Worm (Caenorhabditis elegans) whole organism, L1 larva: ENCODE measurements around the gene rpl-33.

Experiments used
- C16A3.4 ChIP-seq: fragments of 150-350 bp; optimal IDR thresholded peaks from 2 replicates; lab custom pipeline; 2014; ENCODE audit warnings: missing biosample characterization, missing genetic modification characterization
- C34B4.2 ChIP-seq: sonication (generic microtip); optimal IDR thresholded peaks from 2 replicates; lab custom pipeline; 2017; ENCODE audit warnings: mild to moderate bottlenecking, missing genetic modification characterization, missing compliant biosample characterization
- Y116A8C.19 ChIP-seq: sonication (generic microtip); optimal IDR thresholded peaks from 2 replicates; lab custom pipeline; 2016; ENCODE audit warnings: missing compliant biosample characterization, missing genetic modification characterization, borderline replicate concordance
- ama-1 ChIP-seq: fragments of 150-350 bp; optimal IDR thresholded peaks from 2 replicates; lab custom pipeline; 2014
- ceh-8 ChIP-seq: fragments of 200-800 bp; sonication (Bioruptor generic); optimal IDR thresholded peaks from 2 replicates; lab custom pipeline; 2018; ENCODE audit warnings: mild to moderate bottlenecking, missing genetic modification characterization, moderate library complexity, missing compliant biosample characterization
- ceh-88 ChIP-seq: fragments of 200-800 bp; sonication (Bioruptor generic); IDR thresholded peaks from 2 replicates; pipeline ENCODE4 v1.3.6; 2022; ENCODE audit warnings: missing genetic modification characterization, missing compliant biosample characterization
- ces-1 ChIP-seq: fragments of 150-350 bp; optimal IDR thresholded peaks from 2 replicates; lab custom pipeline; 2014; ENCODE audit warnings: missing biosample characterization, missing genetic modification reagents, missing genetic modification characterization
- dsc-1 ChIP-seq: sonication (generic microtip); optimal IDR thresholded peaks from 2 replicates; lab custom pipeline; 2016; ENCODE audit warnings: mild to moderate bottlenecking, missing genetic modification characterization, missing compliant biosample characterization
- egl-13 ChIP-seq: sonication (generic microtip); optimal IDR thresholded peaks from 2 replicates; lab custom pipeline; 2016; ENCODE audit warnings: missing genotype, missing genetic modification reagents, missing genetic modification characterization, missing compliant biosample characterization
- egl-27 ChIP-seq, 2 experiments: fragments of 150-350 bp in 1 of 2; sonication (generic microtip); optimal IDR thresholded peaks; 3 replicates each; lab custom pipeline; 2017 to 2018; ENCODE audit warnings: missing biosample characterization in 2 of 2, missing genetic modification characterization in 2 of 2, missing genetic modification reagents in 2 of 2
- elt-3 ChIP-seq, 6 experiments: fragments of 150-350 bp in 1 of 6; sonication (generic microtip); optimal IDR thresholded peaks; 2 replicates each; lab custom pipeline; 2017 to 2018; ENCODE audit warnings: missing biosample characterization in 6 of 6, missing genetic modification characterization in 6 of 6, inconsistent platforms in 1 of 6
- fkh-8 ChIP-seq: sonication (generic microtip); optimal IDR thresholded peaks from 2 replicates; lab custom pipeline; 2016; ENCODE audit warnings: mild to moderate bottlenecking, missing genetic modification characterization, missing compliant biosample characterization
- grh-1 ChIP-seq: fragments of 200-800 bp; sonication (Bioruptor generic); IDR thresholded peaks from 2 replicates; pipeline ENCODE4 v1.3.6; 2022; ENCODE audit warnings: missing genetic modification reagents, missing genetic modification characterization, missing compliant biosample characterization
- hlh-17 ChIP-seq: fragments of 200-800 bp; sonication (Bioruptor generic); optimal IDR thresholded peaks from 2 replicates; lab custom pipeline; 2018; ENCODE audit warnings: missing genetic modification characterization, mild to moderate bottlenecking, missing compliant biosample characterization, moderate library complexity, borderline replicate concordance
- hpl-2 ChIP-seq: fragments of 150-350 bp; optimal IDR thresholded peaks from 2 replicates; lab custom pipeline; 2014; ENCODE audit warnings: missing biosample characterization, missing genetic modification reagents, missing genetic modification characterization
- lin-14 ChIP-seq: fragments of 200-800 bp; sonication (Bioruptor generic); optimal IDR thresholded peaks from 2 replicates; lab custom pipeline; 2018; ENCODE audit warnings: mild to moderate bottlenecking, missing genetic modification characterization, moderate library complexity, missing compliant biosample characterization
- lin-35 ChIP-seq, 2 experiments: fragments of 150-350 bp; optimal IDR thresholded peaks; 2 replicates each; lab custom pipeline; 2014; ENCODE audit warnings: missing biosample characterization in 2 of 2, missing genetic modification characterization in 2 of 2, missing genetic modification reagents in 2 of 2
- lin-39 ChIP-seq: fragments of 150-350 bp; optimal IDR thresholded peaks from 2 replicates; lab custom pipeline; 2014; ENCODE audit warnings: missing biosample characterization, missing genetic modification reagents, missing genetic modification characterization
- mab-9 ChIP-seq: fragments of 200-800 bp; sonication (Bioruptor generic); IDR thresholded peaks from 2 replicates; pipeline ENCODE4 v1.3.6; 2022; ENCODE audit warnings: missing genetic modification reagents, missing genetic modification characterization, missing compliant biosample characterization
- mdl-1 ChIP-seq, 2 experiments: fragments of 150-350 bp; optimal IDR thresholded peaks; 2 replicates each; lab custom pipeline; 2014 to 2017; ENCODE audit warnings: missing biosample characterization in 2 of 2, missing genetic modification characterization in 2 of 2, inconsistent platforms in 1 of 2
- nhr-11 ChIP-seq: fragments of 150-350 bp; optimal IDR thresholded peaks from 2 replicates; lab custom pipeline; 2014; ENCODE audit warnings: missing biosample characterization, missing genetic modification characterization
- nhr-19 ChIP-seq: fragments of 200-800 bp; sonication (Bioruptor generic); conservative IDR thresholded peaks from 2 replicates; pipeline ENCODE4 v1.3.6; 2022; ENCODE audit warnings: missing genetic modification characterization, missing compliant biosample characterization
- nhr-237 ChIP-seq: fragments of 150-350 bp; optimal IDR thresholded peaks from 2 replicates; lab custom pipeline; 2014; ENCODE audit warnings: missing biosample characterization, missing genetic modification characterization
- nhr-28 ChIP-seq: fragments of 150-350 bp; optimal IDR thresholded peaks from 2 replicates; lab custom pipeline; 2014; ENCODE audit warnings: missing biosample characterization, missing genetic modification characterization
- nhr-71 ChIP-seq: sonication (generic microtip); optimal IDR thresholded peaks from 2 replicates; lab custom pipeline; 2016; ENCODE audit warnings: mild to moderate bottlenecking, missing genetic modification characterization, moderate library complexity, missing compliant biosample characterization
- nhr-76 ChIP-seq: sonication (generic microtip); optimal IDR thresholded peaks from 2 replicates; lab custom pipeline; 2017; ENCODE audit warnings: missing biosample characterization, missing genetic modification characterization
- nhr-90 ChIP-seq: sonication (generic microtip); optimal IDR thresholded peaks from 2 replicates; lab custom pipeline; 2016; ENCODE audit warnings: mild to moderate bottlenecking, missing genetic modification characterization, missing compliant biosample characterization; ENCODE audit not compliant: poor library complexity
- pag-3 ChIP-seq: sonication (generic microtip); optimal IDR thresholded peaks from 2 replicates; lab custom pipeline; 2017; ENCODE audit warnings: missing genetic modification characterization, mild to moderate bottlenecking, missing compliant biosample characterization, antibody characterized with exemption, borderline replicate concordance; ENCODE audit not compliant: insufficient read depth
- pqm-1 ChIP-seq: sonication (generic microtip); optimal IDR thresholded peaks from 3 replicates; lab custom pipeline; 2017; ENCODE audit warnings: missing biosample characterization, missing genetic modification characterization
- rnt-1 ChIP-seq: sonication (generic microtip); optimal IDR thresholded peaks from 2 replicates; lab custom pipeline; 2016; ENCODE audit warnings: mild to moderate bottlenecking, missing genetic modification characterization, moderate library complexity, missing compliant biosample characterization
- skn-1 ChIP-seq: fragments of 150-350 bp; optimal IDR thresholded peaks from 2 replicates; lab custom pipeline; 2014; ENCODE audit warnings: missing biosample characterization, missing genetic modification characterization
- snu-23 ChIP-seq: sonication (generic microtip); optimal IDR thresholded peaks from 2 replicates; lab custom pipeline; 2016; ENCODE audit warnings: missing genetic modification characterization, missing compliant biosample characterization
- sup-37 ChIP-seq: fragments of 200-800 bp; sonication (Bioruptor generic); optimal IDR thresholded peaks from 2 replicates; lab custom pipeline; 2018; ENCODE audit warnings: mild to moderate bottlenecking, missing genetic modification characterization, missing compliant biosample characterization
- unc-30 ChIP-seq: sonication (generic microtip); optimal IDR thresholded peaks from 2 replicates; lab custom pipeline; 2017; ENCODE audit warnings: missing biosample characterization, missing genetic modification characterization
- unc-86 ChIP-seq: sonication (generic microtip); optimal IDR thresholded peaks from 2 replicates; lab custom pipeline; 2016; ENCODE audit warnings: missing genetic modification characterization, missing compliant biosample characterization
- vab-15 ChIP-seq: sonication (generic microtip); optimal IDR thresholded peaks from 2 replicates; lab custom pipeline; 2017; ENCODE audit warnings: missing genotype, mild to moderate bottlenecking, missing genetic modification characterization, missing compliant biosample characterization
- ztf-4 ChIP-seq: fragments of 150-350 bp; optimal IDR thresholded peaks from 2 replicates; lab custom pipeline; 2014; ENCODE audit warnings: missing biosample characterization, missing genetic modification characterization

rpl-33 gene

ce11 chrII:7112780-7113179 lies 7.4 kb downstream of the rpl-33 start, which contains the start of gene F10E7.6:
Gene F10E7.6 (plus strand): TSS chrII:7113080.
- no peak for TF ChIP-seq lin-14 (GFP tag; lab: Kevin White, UChicago)
- TF ChIP-seq unc-86: no peak
- no peak for TF ChIP-seq hlh-17 (GFP tag; lab: Kevin White, UChicago)
- no peak for TF ChIP-seq dsc-1
- TF ChIP-seq sup-37 (GFP tag; lab: Kevin White, UChicago): no peak
- TF ChIP-seq nhr-237 (tag; lab: Kevin White, UChicago): no peak
- TF ChIP-seq lin-39 (tag; lab: Kevin White, UChicago): no peak
- TF ChIP-seq pqm-1 (tag; lab: Kevin White, UChicago): no peak
- no peak for TF ChIP-seq ces-1 (GFP tag; lab: Kevin White, UChicago)
- no peak for TF ChIP-seq ceh-88
- no peak for TF ChIP-seq nhr-19 (GFP tag; lab: Robert Waterston, UW)
- no peak for TF ChIP-seq nhr-71 (tag; lab: Kevin White, UChicago)
- no peak for TF ChIP-seq mab-9 (GFP tag; lab: Robert Waterston, UW)
- TF ChIP-seq elt-3 (tag; optimal IDR thresholded peaks at IDR 0.05; lab: Kevin White, UChicago): no peak
- TF ChIP-seq snu-23 (GFP tag; lab: Kevin White, UChicago): no peak
- TF ChIP-seq egl-13 (tag; lab: Kevin White, UChicago): no peak
- no peak for TF ChIP-seq nhr-11 (tag; lab: Kevin White, UChicago)
- TF ChIP-seq rnt-1 (tag; lab: Kevin White, UChicago): no peak
- no peak for TF ChIP-seq ceh-8 (GFP tag; lab: Kevin White, UChicago)

ce11 chrII:7115638-7116037 lies 10.3 kb downstream of the rpl-33 start, which contains the start of gene cutl-5:
Gene cutl-5 (minus strand): TSS chrII:7115906.
- TF ChIP-seq mab-9 (GFP tag; lab: Robert Waterston, UW) (no peak), nhr-28 (no peak), lin-39 (tag; lab: Kevin White, UChicago) (no peak)

- no peak for TF ChIP-seq Y116A8C.19 (tag; lab: Kevin White, UChicago)
- TF ChIP-seq unc-86: no peak
- no peak for TF ChIP-seq unc-30 (tag; lab: Kevin White, UChicago)
- TF ChIP-seq pag-3 (tag; lab: Kevin White, UChicago): no peak
- no peak for TF ChIP-seq hlh-17 (GFP tag; lab: Kevin White, UChicago)
- TF ChIP-seq egl-27 (tag; optimal IDR thresholded peaks at IDR 0.05; lab: Kevin White, UChicago): no peak
- TF ChIP-seq C34B4.2 (tag; lab: Kevin White, UChicago): no peak
- TF ChIP-seq skn-1 (tag; lab: Kevin White, UChicago): no peak
- no peak for TF ChIP-seq vab-15 (tag; lab: Kevin White, UChicago)
- no peak for TF ChIP-seq C16A3.4 (tag; lab: Kevin White, UChicago)
- no peak for TF ChIP-seq ztf-4
- TF ChIP-seq nhr-90 (tag; lab: Kevin White, UChicago): no peak
- TF ChIP-seq grh-1: no peak
- no peak for TF ChIP-seq ama-1 (lab: Kevin White, UChicago)
- TF ChIP-seq fkh-8 (tag; lab: Kevin White, UChicago): no peak
- no peak for TF ChIP-seq nhr-76 (tag; lab: Kevin White, UChicago)
- no peak for TF ChIP-seq mdl-1 (tag; optimal IDR thresholded peaks at IDR 0.05; lab: Kevin White, UChicago)
- no peak for TF ChIP-seq lin-35 (GFP tag; optimal IDR thresholded peaks at IDR 0.05; lab: Kevin White, UChicago)
- TF ChIP-seq hpl-2: no peak
These were observed 11.0 kb downstream of the rpl-33 start, which contains the start of gene spon-1 for ce11 chrII:7116350-7116749. Gene spon-1 (plus strand): TSS chrII:7116557.
